Fruit fly (Drosophila melanogaster): ENCODE measurements around the gene Ddc.

- TF ChIP-seq CG14711 (tag; optimal IDR thresholded peaks at IDR 0.05) (no peak), pad (GFP tag; optimal IDR thresholded peaks at IDR 0.05) (no peak), CG7101 (tag; optimal IDR thresholded peaks at IDR 0.05) (no peak), CG5204 (GFP tag; optimal IDR thresholded peaks at IDR 0.05) (no peak), tj (GFP tag; optimal IDR thresholded peaks at IDR 0.05) (no peak), toe (GFP tag; optimal IDR thresholded peaks at IDR 0.05) (no peak)
These were observed 7.9 kb downstream of the Ddc start for dm6 chr2L:19112200-19112599.
